Worm (Caenorhabditis elegans) whole organism, L1 larva: Measurements from ENCODE around the gene F18F11.4.
A peak's percentile ranks its signal among the peaks of the same experiment; 100 is the strongest.

Source experiments
- Y116A8C.19 ChIP-seq: sonication (generic microtip); optimal IDR thresholded peaks from 2 replicates; lab custom pipeline; 2016; ENCODE audit warnings: missing compliant biosample characterization, missing genetic modification characterization, borderline replicate concordance
- aha-1 ChIP-seq: fragments of 150-350 bp; optimal IDR thresholded peaks from 2 replicates; lab custom pipeline; 2014; ENCODE audit warnings: missing biosample characterization, missing genetic modification characterization
- aly-2 ChIP-seq: fragments of 150-350 bp; optimal IDR thresholded peaks from 2 replicates; lab custom pipeline; 2014; ENCODE audit warnings: missing biosample characterization, missing genetic modification characterization
- ama-1 ChIP-seq: fragments of 150-350 bp; optimal IDR thresholded peaks from 2 replicates; lab custom pipeline; 2014
- blmp-1 ChIP-seq: fragments of 150-350 bp; optimal IDR thresholded peaks from 2 replicates; lab custom pipeline; 2014; ENCODE audit warnings: missing biosample characterization, missing genetic modification characterization
- ceh-8 ChIP-seq: fragments of 200-800 bp; sonication (Bioruptor generic); optimal IDR thresholded peaks from 2 replicates; lab custom pipeline; 2018; ENCODE audit warnings: mild to moderate bottlenecking, missing genetic modification characterization, moderate library complexity, missing compliant biosample characterization
- ceh-88 ChIP-seq: fragments of 200-800 bp; sonication (Bioruptor generic); IDR thresholded peaks from 2 replicates; pipeline ENCODE4 v1.3.6; 2022; ENCODE audit warnings: missing genetic modification characterization, missing compliant biosample characterization
- efl-1 ChIP-seq, 4 experiments: fragments of 150-350 bp; optimal IDR thresholded peaks in 3 of 4; peaks in 1 of 4; 1 replicate in 1 of 4; 2 replicates in 3 of 4; lab custom pipeline; 2014; ENCODE audit warnings: missing biosample characterization in 2 of 4, missing genetic modification characterization in 2 of 4, missing genetic modification reagents in 2 of 4
- egl-13 ChIP-seq: sonication (generic microtip); optimal IDR thresholded peaks from 2 replicates; lab custom pipeline; 2016; ENCODE audit warnings: missing genotype, missing genetic modification reagents, missing genetic modification characterization, missing compliant biosample characterization
- fkh-10 ChIP-seq: sonication (generic microtip); optimal IDR thresholded peaks from 2 replicates; lab custom pipeline; 2017; ENCODE audit warnings: missing biosample characterization, missing genetic modification reagents, missing genetic modification characterization
- fkh-8 ChIP-seq: sonication (generic microtip); optimal IDR thresholded peaks from 2 replicates; lab custom pipeline; 2016; ENCODE audit warnings: mild to moderate bottlenecking, missing genetic modification characterization, missing compliant biosample characterization
- grh-1 ChIP-seq: fragments of 200-800 bp; sonication (Bioruptor generic); IDR thresholded peaks from 2 replicates; pipeline ENCODE4 v1.3.6; 2022; ENCODE audit warnings: missing genetic modification reagents, missing genetic modification characterization, missing compliant biosample characterization
- hlh-17 ChIP-seq: fragments of 200-800 bp; sonication (Bioruptor generic); optimal IDR thresholded peaks from 2 replicates; lab custom pipeline; 2018; ENCODE audit warnings: missing genetic modification characterization, mild to moderate bottlenecking, missing compliant biosample characterization, moderate library complexity, borderline replicate concordance
- hlh-4 ChIP-seq: sonication (generic microtip); optimal IDR thresholded peaks from 2 replicates; lab custom pipeline; 2016; ENCODE audit warnings: mild to moderate bottlenecking, missing genetic modification characterization, missing compliant biosample characterization
- irx-1 ChIP-seq: sonication (generic microtip); optimal IDR thresholded peaks from 2 replicates; lab custom pipeline; 2016; ENCODE audit warnings: missing genetic modification characterization, missing compliant biosample characterization
- isw-1 ChIP-seq: fragments of 200-800 bp; sonication (Bioruptor generic); IDR thresholded peaks from 2 replicates; pipeline ENCODE4 v1.3.6; 2022; ENCODE audit warnings: missing genetic modification characterization, missing compliant biosample characterization
- lin-13 ChIP-seq: fragments of 150-350 bp; optimal IDR thresholded peaks from 2 replicates; lab custom pipeline; 2014; ENCODE audit warnings: missing biosample characterization, missing genetic modification reagents, missing genetic modification characterization
- lin-14 ChIP-seq: fragments of 200-800 bp; sonication (Bioruptor generic); optimal IDR thresholded peaks from 2 replicates; lab custom pipeline; 2018; ENCODE audit warnings: mild to moderate bottlenecking, missing genetic modification characterization, moderate library complexity, missing compliant biosample characterization
- mab-9 ChIP-seq: fragments of 200-800 bp; sonication (Bioruptor generic); IDR thresholded peaks from 2 replicates; pipeline ENCODE4 v1.3.6; 2022; ENCODE audit warnings: missing genetic modification reagents, missing genetic modification characterization, missing compliant biosample characterization
- mep-1 ChIP-seq: fragments of 150-350 bp; optimal IDR thresholded peaks from 2 replicates; lab custom pipeline; 2014; ENCODE audit warnings: missing biosample characterization, missing genetic modification characterization
- nhr-12 ChIP-seq: sonication (generic microtip); optimal IDR thresholded peaks from 2 replicates; lab custom pipeline; 2017; ENCODE audit warnings: missing biosample characterization, missing genetic modification characterization
- nhr-19 ChIP-seq: fragments of 200-800 bp; sonication (Bioruptor generic); conservative IDR thresholded peaks from 2 replicates; pipeline ENCODE4 v1.3.6; 2022; ENCODE audit warnings: missing genetic modification characterization, missing compliant biosample characterization
- nhr-20 ChIP-seq: sonication (generic microtip); optimal IDR thresholded peaks from 2 replicates; lab custom pipeline; 2016; ENCODE audit warnings: mild to moderate bottlenecking, missing genetic modification characterization, missing compliant biosample characterization
- nhr-77 ChIP-seq: fragments of 150-350 bp; optimal IDR thresholded peaks from 2 replicates; lab custom pipeline; 2014; ENCODE audit warnings: missing biosample characterization, missing genetic modification characterization
- nhr-85 ChIP-seq: sonication (generic microtip); peaks from one replicate; lab custom pipeline; 2016; ENCODE audit warnings: missing genetic modification characterization, inconsistent platforms, missing compliant biosample characterization
- nhr-90 ChIP-seq: sonication (generic microtip); optimal IDR thresholded peaks from 2 replicates; lab custom pipeline; 2016; ENCODE audit warnings: mild to moderate bottlenecking, missing genetic modification characterization, missing compliant biosample characterization; ENCODE audit not compliant: poor library complexity
- pag-3 ChIP-seq: sonication (generic microtip); optimal IDR thresholded peaks from 2 replicates; lab custom pipeline; 2017; ENCODE audit warnings: missing genetic modification characterization, mild to moderate bottlenecking, missing compliant biosample characterization, antibody characterized with exemption, borderline replicate concordance; ENCODE audit not compliant: insufficient read depth
- pqm-1 ChIP-seq: sonication (generic microtip); optimal IDR thresholded peaks from 3 replicates; lab custom pipeline; 2017; ENCODE audit warnings: missing biosample characterization, missing genetic modification characterization
- rnt-1 ChIP-seq: sonication (generic microtip); optimal IDR thresholded peaks from 2 replicates; lab custom pipeline; 2016; ENCODE audit warnings: mild to moderate bottlenecking, missing genetic modification characterization, moderate library complexity, missing compliant biosample characterization
- snu-23 ChIP-seq: sonication (generic microtip); optimal IDR thresholded peaks from 2 replicates; lab custom pipeline; 2016; ENCODE audit warnings: missing genetic modification characterization, missing compliant biosample characterization
- sup-37 ChIP-seq: fragments of 200-800 bp; sonication (Bioruptor generic); optimal IDR thresholded peaks from 2 replicates; lab custom pipeline; 2018; ENCODE audit warnings: mild to moderate bottlenecking, missing genetic modification characterization, missing compliant biosample characterization
- vab-15 ChIP-seq: sonication (generic microtip); optimal IDR thresholded peaks from 2 replicates; lab custom pipeline; 2017; ENCODE audit warnings: missing genotype, mild to moderate bottlenecking, missing genetic modification characterization, missing compliant biosample characterization
- zip-4 ChIP-seq: fragments of 200-800 bp; sonication (Bioruptor generic); optimal IDR thresholded peaks from 2 replicates; lab custom pipeline; 2018; ENCODE audit warnings: mild to moderate bottlenecking, missing genetic modification characterization, moderate library complexity, missing compliant biosample characterization
- ztf-11 ChIP-seq, 2 experiments: sonication (generic microtip); optimal IDR thresholded peaks; 2 replicates each; lab custom pipeline; 2016 to 2017; ENCODE audit warnings: missing genetic modification characterization in 2 of 2, missing biosample characterization in 1 of 2, missing compliant biosample characterization in 1 of 2

F18F11.4 gene

DNA sequence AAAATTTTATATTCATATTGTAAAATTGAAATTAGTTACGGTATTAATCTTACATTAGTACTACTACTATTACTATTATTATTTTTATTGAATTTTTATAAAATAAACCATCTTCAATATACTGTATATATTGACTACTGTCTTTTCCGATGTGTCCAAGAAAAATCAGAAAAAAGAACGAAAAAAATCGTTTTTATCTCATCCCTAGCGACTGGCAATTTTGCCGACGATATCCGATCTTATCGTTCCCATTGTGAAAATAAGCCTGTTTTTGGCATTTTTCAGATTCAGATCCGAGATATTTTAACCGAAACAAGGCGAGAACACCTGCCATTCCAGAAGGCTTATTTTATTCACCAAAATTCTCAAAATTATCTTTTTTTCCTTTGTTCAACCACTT is at the start of gene F18F11.4:
F18F11.4 (plus strand) TSS at position 301 of the 400 bp plus-strand sequence.
- TF ChIP-seq ama-1 (lab: Kevin White, UChicago) (no peak), ztf-11 (tag; optimal IDR thresholded peaks at IDR 0.05; lab: Kevin White, UChicago) (no peak), fkh-8 (no peak), nhr-12 (no peak), ceh-8 (GFP tag; lab: Kevin White, UChicago) (no peak), lin-13 (GFP tag; lab: Kevin White, UChicago) (no peak), vab-15 (tag; lab: Kevin White, UChicago) (no peak), isw-1 (no peak), pag-3 (tag; lab: Kevin White, UChicago) (no peak), mab-9 (GFP tag; lab: Robert Waterston, UW) (no peak), snu-23 (GFP tag; lab: Kevin White, UChicago) (no peak), sup-37 (GFP tag; lab: Kevin White, UChicago) (no peak), zip-4 (no peak), nhr-20 (tag; lab: Kevin White, UChicago) (no peak), nhr-77 (no peak), pqm-1 (tag; lab: Kevin White, UChicago) (no peak), grh-1 (GFP tag; lab: Robert Waterston, UW) (no peak)
- TF ChIP-seq, all 84 proteins: peak for 0

DNA sequence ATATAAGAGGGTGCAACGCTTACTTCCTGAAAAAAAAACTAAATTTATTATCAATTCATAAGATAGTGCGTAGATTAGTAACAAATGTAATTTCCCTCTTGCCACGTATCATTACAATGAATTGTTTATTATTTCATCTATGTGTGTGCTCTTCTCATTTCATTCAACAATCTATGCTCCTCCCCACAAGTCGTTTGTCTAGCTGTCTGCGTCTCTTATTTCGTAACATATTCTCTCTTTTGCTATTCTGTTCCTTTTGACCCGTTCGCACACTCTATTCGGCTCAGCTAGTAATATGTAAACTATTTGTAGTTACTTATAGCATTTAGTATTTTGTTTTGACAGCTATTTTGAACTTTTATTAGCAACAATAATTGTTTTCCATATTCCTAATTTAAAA is 48.6 kb upstream of the F18F11.4 start:
- no peak for TF ChIP-seq hlh-17
- TF ChIP-seq nhr-19 (GFP tag; lab: Robert Waterston, UW) = no peak
- no peak for TF ChIP-seq hlh-4 (tag; lab: Kevin White, UChicago)
- TF ChIP-seq rnt-1 (tag; lab: Kevin White, UChicago) = peak; percentile 6
- peak; percentile 17 for TF ChIP-seq nhr-85 (tag; lab: Kevin White, UChicago)
- peak; percentile 6 for TF ChIP-seq mep-1
- no peak for TF ChIP-seq aly-2 (tag; lab: Kevin White, UChicago)
- TF ChIP-seq sup-37 (GFP tag; lab: Kevin White, UChicago) = no peak
- peak; percentile 28 for TF ChIP-seq lin-14 (GFP tag; lab: Kevin White, UChicago)
- TF ChIP-seq ceh-88 = no peak
- no peak for TF ChIP-seq Y116A8C.19 (tag; lab: Kevin White, UChicago)
- TF ChIP-seq efl-1 (optimal IDR thresholded peaks at IDR 0.05; lab: Kevin White, UChicago) = no peak
- peak in 1 of 2 experiments; percentile 74 for TF ChIP-seq efl-1 (GFP tag; optimal IDR thresholded peaks at IDR 0.05 in 1 of 2; lab: Kevin White, UChicago)
- no peak for TF ChIP-seq nhr-90 (tag; lab: Kevin White, UChicago)
- TF ChIP-seq, all 84 proteins: peak for 5

DNA sequence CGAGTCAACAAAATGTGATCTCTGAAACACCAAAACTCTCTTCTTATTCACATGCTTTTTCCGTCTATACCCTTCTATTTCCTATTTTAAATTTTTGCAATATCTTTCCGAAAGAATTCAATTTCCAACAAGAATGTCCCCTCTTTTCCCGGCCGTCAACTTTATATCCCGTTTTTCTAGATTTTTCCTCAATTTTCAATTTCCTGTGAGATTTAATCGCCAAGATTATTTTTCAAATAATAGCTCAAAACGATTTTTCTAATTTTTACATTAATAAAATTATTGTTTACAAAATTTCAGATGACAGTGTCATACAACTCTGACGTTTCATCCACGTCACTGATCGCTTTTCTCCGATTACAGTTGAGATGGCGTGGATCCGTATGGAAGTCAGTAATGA is 47.3 kb upstream of the F18F11.4 start, which contains the start of gene best-19:
best-19 (plus strand) TSS at position 301 of the 400 bp plus-strand sequence.
- no peak for TF ChIP-seq egl-13 (tag; lab: Kevin White, UChicago)
- TF ChIP-seq fkh-10 = peak; percentile 2
- no peak for TF ChIP-seq mab-9 (GFP tag; lab: Robert Waterston, UW)
- TF ChIP-seq, all 84 proteins: peak for 1

DNA sequence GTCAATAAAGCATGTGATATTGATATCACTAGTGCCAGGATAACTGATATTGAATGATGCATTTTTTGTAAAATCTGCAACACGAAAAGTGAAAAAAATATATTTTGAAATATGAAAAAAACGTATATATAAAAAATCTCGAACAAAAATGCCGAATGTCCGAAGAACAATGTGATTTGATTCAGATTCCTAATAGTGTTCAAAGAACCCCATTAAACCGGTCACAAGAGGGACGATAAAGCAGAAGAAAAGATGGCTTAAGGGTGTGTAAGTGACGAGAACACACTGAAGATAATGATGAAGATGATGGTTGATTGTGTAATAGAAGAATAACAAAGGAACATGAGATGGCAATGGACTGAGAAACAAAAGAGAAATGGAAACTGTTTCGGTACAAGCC is 42.6 kb upstream of the F18F11.4 start, which contains the start of gene T21D12.14:
T21D12.14 (minus strand) TSS at position 101 of the 400 bp plus-strand sequence.
- peak; percentile 32 for TF ChIP-seq blmp-1 (tag; lab: Kevin White, UChicago)
- no peak for TF ChIP-seq aha-1 (tag; lab: Kevin White, UChicago)

DNA sequence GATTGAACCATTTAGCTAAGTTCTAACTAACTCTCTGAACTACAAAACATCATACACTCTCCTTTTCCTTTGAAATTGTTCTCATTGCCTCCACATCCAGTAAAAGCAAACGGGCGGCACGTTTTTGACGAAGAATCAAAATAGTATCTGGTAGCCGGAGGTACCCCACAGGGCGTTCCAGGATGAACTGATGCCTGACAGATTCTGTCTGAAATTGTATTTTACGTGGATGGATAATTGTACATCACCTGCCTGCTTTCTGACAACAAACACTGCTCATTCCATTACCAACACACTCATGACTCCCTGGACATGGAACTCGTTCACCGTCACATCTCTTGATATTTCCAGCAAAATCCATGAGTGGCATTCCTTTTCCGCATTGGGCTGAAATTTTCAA is 40.2 kb upstream of the F18F11.4 start:
- TF ChIP-seq irx-1 (tag; lab: Kevin White, UChicago) = no peak
- TF ChIP-seq efl-1 (optimal IDR thresholded peaks at IDR 0.05; lab: Kevin White, UChicago) = no peak
- TF ChIP-seq efl-1 (GFP tag; optimal IDR thresholded peaks at IDR 0.05 in 1 of 2; lab: Kevin White, UChicago) = peak in 1 of 2 experiments; percentile 71
